Fruit fly (Drosophila melanogaster) whole organism, adult: Measurements from ENCODE around the gene UBL3.

Experiments used
- CG11617 ChIP-seq: fragments of 200-800 bp; sonication (Bioruptor generic); optimal IDR thresholded peaks from 2 replicates; lab custom pipeline; 2017; ENCODE audit warnings: mild to moderate bottlenecking, missing biosample characterization, missing genetic modification reagents, missing genetic modification characterization
- CG12768 ChIP-seq: fragments of 200-800 bp; sonication (Bioruptor generic); optimal IDR thresholded peaks from 2 replicates; lab custom pipeline; 2017; ENCODE audit warnings: missing biosample characterization, missing genetic modification characterization, mild to moderate bottlenecking, moderate library complexity, missing genetic modification reagents
- CG14711 ChIP-seq: fragments of 200-800 bp; sonication (Bioruptor generic); optimal IDR thresholded peaks from 2 replicates; lab custom pipeline; 2018; ENCODE audit warnings: missing biosample characterization, mild to moderate bottlenecking, missing genetic modification characterization, moderate library complexity
- CG1620 ChIP-seq: fragments of 200-800 bp; sonication (Bioruptor generic); optimal IDR thresholded peaks from 2 replicates; lab custom pipeline; 2016; ENCODE audit warnings: missing biosample characterization, missing genetic modification characterization
- CG33017 ChIP-seq: fragments of 200-800 bp; sonication (Bioruptor generic); optimal IDR thresholded peaks from 2 replicates; lab custom pipeline; 2018; ENCODE audit warnings: missing biosample characterization, mild to moderate bottlenecking, missing genetic modification characterization, moderate library complexity
- CG5204 ChIP-seq: fragments of 200-800 bp; sonication (Bioruptor generic); optimal IDR thresholded peaks from 2 replicates; lab custom pipeline; 2016; ENCODE audit warnings: missing biosample characterization, missing genetic modification characterization
- CG7045 ChIP-seq: fragments of 200-800 bp; sonication (Bioruptor generic); optimal IDR thresholded peaks from 2 replicates; lab custom pipeline; 2017; ENCODE audit warnings: missing biosample characterization, mild to moderate bottlenecking, missing genetic modification characterization
- CG7101 ChIP-seq: fragments of 200-800 bp; sonication (Bioruptor generic); optimal IDR thresholded peaks from 2 replicates; lab custom pipeline; 2018; ENCODE audit warnings: missing biosample characterization, mild to moderate bottlenecking, missing genetic modification characterization, moderate library complexity
- Clk ChIP-seq: fragments of 200-800 bp; sonication (Bioruptor generic); optimal IDR thresholded peaks from 2 replicates; lab custom pipeline; 2017; ENCODE audit warnings: missing biosample characterization, missing genetic modification characterization
- Crg-1 ChIP-seq: fragments of 200-800 bp; sonication (Bioruptor generic); optimal IDR thresholded peaks from 2 replicates; lab custom pipeline; 2016; ENCODE audit warnings: missing biosample characterization, missing genetic modification characterization
- Hr96 ChIP-seq: fragments of 200-800 bp; sonication (Bioruptor generic); optimal IDR thresholded peaks from 2 replicates; lab custom pipeline; 2016; ENCODE audit warnings: missing biosample characterization, missing genetic modification characterization
- Mnt ChIP-seq: fragments of 200-800 bp; sonication (Bioruptor generic); optimal IDR thresholded peaks from 2 replicates; lab custom pipeline; 2016; ENCODE audit warnings: missing biosample characterization, mild to moderate bottlenecking, missing genetic modification characterization
- bab1 ChIP-seq: fragments of 200-800 bp; sonication (Bioruptor generic); optimal IDR thresholded peaks from 3 replicates; lab custom pipeline; 2019; ENCODE audit warnings: missing biosample characterization, mild to moderate bottlenecking, missing genetic modification characterization, moderate library complexity
- cic ChIP-seq: fragments of 200-800 bp; sonication (Bioruptor generic); optimal IDR thresholded peaks from 2 replicates; lab custom pipeline; 2017; ENCODE audit warnings: missing biosample characterization, mild to moderate bottlenecking, missing genetic modification characterization, moderate library complexity
- cnc ChIP-seq, 2 experiments: fragments of >200 bp; optimal IDR thresholded peaks; 2 replicates each; lab custom pipeline; 2017
- kay ChIP-seq: fragments of 200-800 bp; sonication (Bioruptor generic); peaks from one replicate; lab custom pipeline; 2016; ENCODE audit warnings: missing biosample characterization, missing genetic modification characterization, borderline replicate concordance
- ovo ChIP-seq: fragments of 200-800 bp; sonication (Bioruptor generic); optimal IDR thresholded peaks from 2 replicates; lab custom pipeline; 2016; ENCODE audit warnings: missing biosample characterization, missing genetic modification characterization
- pad ChIP-seq: fragments of 200-800 bp; sonication (Bioruptor generic); optimal IDR thresholded peaks from 3 replicates; lab custom pipeline; 2017; ENCODE audit warnings: missing biosample characterization, missing genetic modification characterization, mild to moderate bottlenecking, moderate library complexity, missing genetic modification reagents
- tj ChIP-seq: fragments of 200-800 bp; sonication (Bioruptor generic); optimal IDR thresholded peaks from 3 replicates; lab custom pipeline; 2017; ENCODE audit warnings: missing biosample characterization, mild to moderate bottlenecking, missing genetic modification characterization, moderate library complexity
- toe ChIP-seq: fragments of 200-800 bp; sonication (Bioruptor generic); optimal IDR thresholded peaks from 2 replicates; lab custom pipeline; 2016; ENCODE audit warnings: missing biosample characterization, missing genetic modification characterization

The UBL3 gene

DNA sequence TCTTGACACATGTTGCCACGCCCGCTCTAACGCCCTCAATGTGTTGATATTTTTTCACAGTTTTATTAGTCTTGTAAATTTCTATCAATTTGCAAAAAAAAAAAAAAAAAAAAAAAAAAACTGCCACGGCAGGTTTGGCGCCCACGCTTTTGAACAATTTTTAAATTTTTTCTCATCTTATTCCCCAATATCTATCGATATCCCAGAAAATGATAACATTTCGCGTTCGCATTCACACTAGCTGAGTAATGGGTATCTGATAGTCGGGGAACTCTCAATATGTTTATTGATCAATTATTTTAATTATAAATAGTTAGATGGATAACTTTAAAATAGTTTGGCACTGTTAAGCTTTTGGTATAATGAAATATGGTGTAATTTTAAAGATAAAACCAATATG lies 11.6 kb downstream of the UBL3 start:
- TF ChIP-seq Crg-1 (GFP tag; lab: Kevin White, UChicago) (no peak), CG14711 (tag; lab: Kevin White, UChicago) (no peak), CG12768 (no peak), CG7045 (GFP tag; lab: Kevin White, UChicago) (no peak), Hr96 (no peak), cnc (optimal IDR thresholded peaks at IDR 0.05; lab: Kevin White, UChicago) (no peak), CG7101 (tag; lab: Kevin White, UChicago) (no peak), Mnt (no peak), ovo (GFP tag; lab: Kevin White, UChicago) (no peak), CG5204 (GFP tag; lab: Kevin White, UChicago) (no peak), cic (GFP tag; lab: Kevin White, UChicago) (no peak)

dm6 chrX:15840003-15840402 lies 13.0 kb downstream of the UBL3 start:
- TF ChIP-seq cnc (optimal IDR thresholded peaks at IDR 0.05; lab: Kevin White, UChicago) (no peak), ovo (GFP tag; lab: Kevin White, UChicago) (no peak), CG7101 (tag; lab: Kevin White, UChicago) (no peak), toe (GFP tag; lab: Kevin White, UChicago) (no peak), tj (no peak), CG5204 (GFP tag; lab: Kevin White, UChicago) (no peak), CG11617 (GFP tag; lab: Kevin White, UChicago) (no peak), Mnt (no peak), cic (GFP tag; lab: Kevin White, UChicago) (no peak), CG7045 (GFP tag; lab: Kevin White, UChicago) (no peak)

DNA sequence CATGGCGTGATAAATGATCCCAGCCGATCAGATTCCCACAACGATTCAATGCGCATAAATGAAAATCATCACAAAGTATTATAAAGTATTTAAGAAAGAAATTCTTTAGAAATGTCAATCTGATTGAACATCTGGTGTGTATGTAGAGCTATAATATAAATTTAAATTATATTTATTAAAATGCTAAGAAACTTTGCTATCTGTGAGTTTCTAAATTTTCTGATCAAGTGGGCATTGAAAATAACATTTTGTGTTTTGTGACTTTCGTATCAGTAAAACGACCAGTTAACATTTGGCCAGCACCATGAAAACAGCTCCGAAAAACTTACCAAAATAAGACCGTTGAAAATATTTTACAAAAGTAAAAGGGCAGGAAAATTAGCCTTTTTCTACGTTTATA lies 15.4 kb downstream of the UBL3 start, which contains the start of gene CG8565:
Gene CG8565, plus strand, starts transcription at position 301 of the 400 bp plus-strand sequence.
- no peak for TF ChIP-seq CG12768
- TF ChIP-seq CG1620 (GFP tag; lab: Kevin White, UChicago): no peak
- TF ChIP-seq toe (GFP tag; lab: Kevin White, UChicago): no peak
- no peak for TF ChIP-seq cnc (optimal IDR thresholded peaks at IDR 0.05; lab: Kevin White, UChicago)
- no peak for TF ChIP-seq CG5204 (GFP tag; lab: Kevin White, UChicago)
- TF ChIP-seq ovo (GFP tag; lab: Kevin White, UChicago): no peak
- TF ChIP-seq CG14711 (tag; lab: Kevin White, UChicago): no peak
- no peak for TF ChIP-seq CG11617 (GFP tag; lab: Kevin White, UChicago)
- no peak for TF ChIP-seq cic (GFP tag; lab: Kevin White, UChicago)
- no peak for TF ChIP-seq CG33017 (tag; lab: Kevin White, UChicago)
- TF ChIP-seq CG7101 (tag; lab: Kevin White, UChicago): no peak
- no peak for TF ChIP-seq bab1 (GFP tag; lab: Kevin White, UChicago)
- TF ChIP-seq pad (GFP tag; lab: Kevin White, UChicago): no peak
- no peak for TF ChIP-seq Mnt
- TF ChIP-seq Hr96: no peak
- TF ChIP-seq CG7045 (GFP tag; lab: Kevin White, UChicago): no peak
- TF ChIP-seq Clk (GFP tag; lab: Kevin White, UChicago): no peak
- TF ChIP-seq kay (GFP tag; lab: Kevin White, UChicago): no peak
- TF ChIP-seq tj: no peak

dm6 chrX:15835393-15835792 lies 17.6 kb downstream of the UBL3 start, which contains the start of gene Chc:
TSS of gene Chc (minus strand) at chrX:15835490.
- TF ChIP-seq CG7045 (GFP tag; lab: Kevin White, UChicago) (no peak), CG5204 (GFP tag; lab: Kevin White, UChicago) (no peak), toe (GFP tag; lab: Kevin White, UChicago) (peak; percentile 2), kay (GFP tag; lab: Kevin White, UChicago) (no peak), Mnt (peak; percentile 24), cic (GFP tag; lab: Kevin White, UChicago) (no peak), pad (GFP tag; lab: Kevin White, UChicago) (no peak), CG11617 (GFP tag; lab: Kevin White, UChicago) (no peak), Clk (GFP tag; lab: Kevin White, UChicago) (no peak), CG33017 (tag; lab: Kevin White, UChicago) (no peak), bab1 (GFP tag; lab: Kevin White, UChicago) (peak; percentile 52), CG12768 (no peak), Crg-1 (GFP tag; lab: Kevin White, UChicago) (no peak), cnc (optimal IDR thresholded peaks at IDR 0.05; lab: Kevin White, UChicago) (no peak), CG1620 (GFP tag; lab: Kevin White, UChicago) (peak; percentile 59), Hr96 (no peak), CG14711 (tag; lab: Kevin White, UChicago) (peak; percentile 10), ovo (GFP tag; lab: Kevin White, UChicago) (no peak), CG7101 (tag; lab: Kevin White, UChicago) (peak; percentile 26)

dm6 chrX:15834594-15835236 lies 18.3 kb downstream of the UBL3 start:
- TF ChIP-seq CG1620 (GFP tag; lab: Kevin White, UChicago) (no peak), pad (GFP tag; lab: Kevin White, UChicago) (peak; percentile 74), Crg-1 (GFP tag; lab: Kevin White, UChicago) (no peak), tj (peak; percentile 80), ovo (GFP tag; lab: Kevin White, UChicago) (peak; percentile 29), kay (GFP tag; lab: Kevin White, UChicago) (peak; percentile 96), bab1 (GFP tag; lab: Kevin White, UChicago) (no peak), Hr96 (no peak), Mnt (peak; percentile 43), CG11617 (GFP tag; lab: Kevin White, UChicago) (peak; percentile 38), toe (GFP tag; lab: Kevin White, UChicago) (no peak), cic (GFP tag; lab: Kevin White, UChicago) (no peak)
